Worm (Caenorhabditis elegans) whole organism, early embryonic: ENCODE measurements around the gene K03H1.12.

Experiments
- B0310.2 ChIP-seq: sonication (generic microtip); optimal IDR thresholded peaks from 2 replicates; lab custom pipeline; 2016; ENCODE audit warnings: mild to moderate bottlenecking, missing genetic modification characterization, missing compliant biosample characterization
- F13C5.2 ChIP-seq: sonication (generic microtip); optimal IDR thresholded peaks from 2 replicates; lab custom pipeline; 2017; ENCODE audit warnings: mild to moderate bottlenecking, missing genetic modification characterization, inconsistent platforms, missing compliant biosample characterization
- aly-1 ChIP-seq: sonication (generic microtip); optimal IDR thresholded peaks from 2 replicates; lab custom pipeline; 2016; ENCODE audit warnings: missing genetic modification characterization, missing compliant biosample characterization
- ama-1 ChIP-seq: fragments of 150-350 bp; optimal IDR thresholded peaks from 2 replicates; lab custom pipeline; 2014
- ceh-13 ChIP-seq: fragments of 200-800 bp; sonication (Bioruptor generic); optimal IDR thresholded peaks from 2 replicates; lab custom pipeline; 2018; ENCODE audit warnings: mild to moderate bottlenecking, missing genetic modification characterization, missing compliant biosample characterization
- ceh-36 ChIP-seq: sonication (generic microtip); optimal IDR thresholded peaks from 2 replicates; lab custom pipeline; 2016; ENCODE audit warnings: missing genetic modification characterization, inconsistent platforms, missing compliant biosample characterization
- ets-7 ChIP-seq: sonication (generic microtip); optimal IDR thresholded peaks from 2 replicates; lab custom pipeline; 2016; ENCODE audit warnings: missing genotype, missing genetic modification characterization, missing compliant biosample characterization
- flt-1 ChIP-seq: fragments of 200-800 bp; sonication (Bioruptor generic); IDR thresholded peaks from 2 replicates; pipeline ENCODE4 v1.3.6; 2022; ENCODE audit warnings: missing genetic modification characterization, missing compliant biosample characterization
- hmbx-1 ChIP-seq: sonication (generic microtip); optimal IDR thresholded peaks from 2 replicates; lab custom pipeline; 2016; ENCODE audit warnings: mild to moderate bottlenecking, missing genetic modification characterization, missing compliant biosample characterization
- hmg-4 ChIP-seq: fragments of 200-800 bp; sonication (Bioruptor generic); optimal IDR thresholded peaks from 2 replicates; lab custom pipeline; 2018; ENCODE audit warnings: mild to moderate bottlenecking, missing genetic modification characterization, missing compliant biosample characterization
- hnd-1 ChIP-seq: sonication (generic microtip); optimal IDR thresholded peaks from 2 replicates; lab custom pipeline; 2016; ENCODE audit warnings: missing genetic modification characterization, missing compliant biosample characterization
- pes-1 ChIP-seq: fragments of 200-800 bp; sonication (Bioruptor generic); IDR thresholded peaks from 2 replicates; pipeline ENCODE4 v1.3.6; 2022; ENCODE audit warnings: missing genetic modification reagents, missing genetic modification characterization, missing compliant biosample characterization
- scrt-1 ChIP-seq: fragments of 200-800 bp; sonication (Bioruptor generic); IDR thresholded peaks from 2 replicates; pipeline ENCODE4 v1.3.6; 2022; ENCODE audit warnings: missing genetic modification characterization, missing compliant biosample characterization
- sea-1 ChIP-seq: fragments of 200-800 bp; sonication (Bioruptor generic); conservative IDR thresholded peaks from 2 replicates; pipeline ENCODE4 v1.3.6; 2022; ENCODE audit warnings: missing genetic modification characterization, missing compliant biosample characterization
- tbx-11 ChIP-seq: fragments of 200-800 bp; sonication (Bioruptor generic); IDR thresholded peaks from 2 replicates; pipeline ENCODE4 v1.3.6; 2022; ENCODE audit warnings: missing genetic modification characterization, missing compliant biosample characterization
- tbx-37 ChIP-seq: fragments of 200-800 bp; sonication (Bioruptor generic); conservative IDR thresholded peaks from 2 replicates; pipeline ENCODE4 v1.3.6; 2022; ENCODE audit warnings: missing genetic modification reagents, missing genetic modification characterization, missing compliant biosample characterization
- tra-4 ChIP-seq: sonication (generic microtip); optimal IDR thresholded peaks from 2 replicates; lab custom pipeline; 2017; ENCODE audit warnings: missing genetic modification characterization, missing compliant biosample characterization

Gene K03H1.12

ce11 chrIII:9928777-9929176 is 12.6 kb upstream of the K03H1.12 start, which contains the start of gene ttr-1:
Gene ttr-1, plus strand, starts transcription at chrIII:9929077.
- TF ChIP-seq sea-1 (GFP tag; lab: Robert Waterston, UW) (no peak), ets-7 (tag; lab: Kevin White, UChicago) (no peak), tbx-37 (GFP tag; lab: Robert Waterston, UW) (no peak), F13C5.2 (no peak)

- TF ChIP-seq B0310.2 (tag; lab: Kevin White, UChicago) (no peak), ceh-13 (GFP tag; lab: Kevin White, UChicago) (no peak), ceh-36 (tag; lab: Kevin White, UChicago) (no peak), tbx-37 (GFP tag; lab: Robert Waterston, UW) (no peak), aly-1 (tag; lab: Kevin White, UChicago) (no peak), F13C5.2 (no peak), sea-1 (GFP tag; lab: Robert Waterston, UW) (no peak), hnd-1 (tag; lab: Kevin White, UChicago) (no peak)
Measured at ce11 chrIII:9929525-9929924, 11.9 kb upstream of the K03H1.12 start.

- TF ChIP-seq ceh-36 (tag; lab: Kevin White, UChicago): no peak
Measured at ce11 chrIII:9930406-9930805, 11.0 kb upstream of the K03H1.12 start.

- TF ChIP-seq tbx-37 (GFP tag; lab: Robert Waterston, UW): no peak
- TF ChIP-seq sea-1 (GFP tag; lab: Robert Waterston, UW): no peak
- no peak for TF ChIP-seq ceh-36 (tag; lab: Kevin White, UChicago)
- TF ChIP-seq hmbx-1 (tag; lab: Kevin White, UChicago): no peak
- TF ChIP-seq pes-1 (GFP tag; lab: Robert Waterston, UW): no peak
- TF ChIP-seq tra-4 (tag; lab: Kevin White, UChicago): no peak
- no peak for TF ChIP-seq hmg-4
- TF ChIP-seq aly-1 (tag; lab: Kevin White, UChicago): no peak
- no peak for TF ChIP-seq B0310.2 (tag; lab: Kevin White, UChicago)
- no peak for TF ChIP-seq ceh-13 (GFP tag; lab: Kevin White, UChicago)
- no peak for TF ChIP-seq tbx-11 (GFP tag; lab: Robert Waterston, UW)
- no peak for TF ChIP-seq F13C5.2
- TF ChIP-seq flt-1 (GFP tag; lab: Robert Waterston, UW): no peak
Measured at ce11 chrIII:9932091-9932490, 9.3 kb upstream of the K03H1.12 start, which contains the start of gene dec-7. Gene dec-7, plus strand, starts transcription at chrIII:9932398.

ce11 chrIII:9944723-9945122 is 3.3 kb downstream of the K03H1.12 start, which contains the start of gene gln-2:
Gene gln-2, minus strand, starts transcription at chrIII:9944823.
- no peak for TF ChIP-seq pes-1 (GFP tag; lab: Robert Waterston, UW)
- TF ChIP-seq scrt-1: no peak

- TF ChIP-seq pes-1 (GFP tag; lab: Robert Waterston, UW) (no peak), F13C5.2 (no peak), tbx-37 (GFP tag; lab: Robert Waterston, UW) (no peak), ama-1 (no peak), hmg-4 (no peak), sea-1 (GFP tag; lab: Robert Waterston, UW) (no peak), B0310.2 (tag; lab: Kevin White, UChicago) (no peak)
Measured at ce11 chrIII:9946806-9947419, 5.5 kb downstream of the K03H1.12 start, which contains the start of gene K03H1.7. Gene K03H1.7, plus strand, starts transcription at chrIII:9947405.

ce11 chrIII:9950244-9950643 is 8.8 kb downstream of the K03H1.12 start, which contains the start of gene K03H1.13:
Gene K03H1.13, minus strand, starts transcription at chrIII:9950344.
- no peak for TF ChIP-seq hmbx-1 (tag; lab: Kevin White, UChicago)
- no peak for TF ChIP-seq pes-1 (GFP tag; lab: Robert Waterston, UW)
- TF ChIP-seq scrt-1: no peak
- TF ChIP-seq tbx-37 (GFP tag; lab: Robert Waterston, UW): no peak
- no peak for TF ChIP-seq aly-1 (tag; lab: Kevin White, UChicago)
- no peak for TF ChIP-seq hnd-1 (tag; lab: Kevin White, UChicago)
- TF ChIP-seq tbx-11 (GFP tag; lab: Robert Waterston, UW): no peak
- TF ChIP-seq flt-1 (GFP tag; lab: Robert Waterston, UW): no peak
- no peak for TF ChIP-seq F13C5.2
- TF ChIP-seq tra-4 (tag; lab: Kevin White, UChicago): no peak
- no peak for TF ChIP-seq sea-1 (GFP tag; lab: Robert Waterston, UW)
- TF ChIP-seq ceh-36 (tag; lab: Kevin White, UChicago): no peak
- TF ChIP-seq ceh-13 (GFP tag; lab: Kevin White, UChicago): no peak
- TF ChIP-seq ama-1: no peak
- TF ChIP-seq B0310.2 (tag; lab: Kevin White, UChicago): no peak

- TF ChIP-seq tbx-11 (GFP tag; lab: Robert Waterston, UW) (no peak), pes-1 (GFP tag; lab: Robert Waterston, UW) (no peak), aly-1 (tag; lab: Kevin White, UChicago) (no peak), ceh-36 (tag; lab: Kevin White, UChicago) (no peak), hmg-4 (no peak), ets-7 (tag; lab: Kevin White, UChicago) (no peak), flt-1 (GFP tag; lab: Robert Waterston, UW) (no peak), F13C5.2 (no peak), B0310.2 (tag; lab: Kevin White, UChicago) (no peak), ama-1 (no peak), hnd-1 (tag; lab: Kevin White, UChicago) (no peak), tbx-37 (GFP tag; lab: Robert Waterston, UW) (no peak), scrt-1 (no peak), hmbx-1 (tag; lab: Kevin White, UChicago) (no peak), ceh-13 (GFP tag; lab: Kevin White, UChicago) (no peak), tra-4 (tag; lab: Kevin White, UChicago) (no peak), sea-1 (GFP tag; lab: Robert Waterston, UW) (no peak)
Measured at ce11 chrIII:9951864-9952263, 10.4 kb downstream of the K03H1.12 start, which contains the start of gene K03H1.11. Gene K03H1.11, minus strand, starts transcription at chrIII:9951964.
